Fruit fly (Drosophila melanogaster) whole organism, adult: ENCODE data around the gene CG33932.

ENCODE experiments used
- CG14711 ChIP-seq: fragments of 200-800 bp; sonication (Bioruptor generic); optimal IDR thresholded peaks from 2 replicates; lab custom pipeline; 2018; ENCODE audit warnings: missing biosample characterization, mild to moderate bottlenecking, missing genetic modification characterization, moderate library complexity
- CG1620 ChIP-seq: fragments of 200-800 bp; sonication (Bioruptor generic); optimal IDR thresholded peaks from 2 replicates; lab custom pipeline; 2016; ENCODE audit warnings: missing biosample characterization, missing genetic modification characterization
- Hr96 ChIP-seq: fragments of 200-800 bp; sonication (Bioruptor generic); optimal IDR thresholded peaks from 2 replicates; lab custom pipeline; 2016; ENCODE audit warnings: missing biosample characterization, missing genetic modification characterization
- cic ChIP-seq: fragments of 200-800 bp; sonication (Bioruptor generic); optimal IDR thresholded peaks from 2 replicates; lab custom pipeline; 2017; ENCODE audit warnings: missing biosample characterization, mild to moderate bottlenecking, missing genetic modification characterization, moderate library complexity

DNA sequence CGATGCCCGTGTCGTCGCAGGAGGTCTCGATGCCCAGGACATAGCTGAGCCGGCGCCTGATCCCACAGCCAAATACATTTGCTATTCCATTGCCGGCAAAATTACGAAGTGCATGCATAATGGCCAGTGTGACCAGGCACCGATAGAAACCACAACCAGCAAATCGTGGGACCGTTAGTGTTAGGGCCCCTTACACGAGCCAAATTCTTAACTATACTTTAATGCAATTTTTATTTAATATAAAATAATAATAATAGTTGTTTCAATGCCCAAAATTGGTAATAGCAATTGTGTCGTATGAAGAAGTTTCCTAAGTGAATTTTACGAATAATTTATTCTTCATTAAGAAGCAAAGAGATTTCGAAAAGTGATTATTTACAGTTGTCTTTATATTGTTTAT, 42.6 kb upstream of the CG33932 start, which contains the start of gene Tcs4:
- TF ChIP-seq Hr96 (no peak), CG14711 (no peak), CG1620 (GFP tag; lab: Kevin White, UChicago) (no peak), cic (GFP tag; lab: Kevin White, UChicago) (no peak)
